Worm (Caenorhabditis elegans): ENCODE measurements around the gene Y39A1A.22.

DNA sequence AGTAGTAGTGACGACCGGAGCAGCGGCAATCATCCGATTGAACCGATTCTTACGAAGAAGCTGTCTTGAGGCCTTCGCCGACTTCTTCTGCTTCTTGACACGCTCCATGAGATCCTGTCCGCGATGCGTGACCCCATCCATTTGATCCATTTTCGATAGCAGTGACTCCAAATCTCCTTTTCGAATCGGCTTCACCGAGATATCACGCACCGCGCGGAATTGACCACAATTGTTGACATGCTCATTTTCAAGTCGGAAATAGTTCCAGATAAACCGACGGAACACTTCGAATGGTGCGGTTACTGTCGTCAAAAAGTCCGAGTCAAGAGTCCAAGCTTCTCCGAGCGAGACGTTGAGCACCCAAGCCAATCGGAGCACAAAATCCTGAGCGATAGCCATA, 3.0 kb downstream of the Y39A1A.22 start:
- no peak for TF ChIP-seq ref-2 (tag; optimal IDR thresholded peaks at IDR 0.05)
- no peak for TF ChIP-seq elt-4 (tag; optimal IDR thresholded peaks at IDR 0.05)
- no peak for TF ChIP-seq lin-11 (tag; optimal IDR thresholded peaks at IDR 0.05)
- no peak for TF ChIP-seq sox-2 (GFP tag; IDR thresholded peaks at IDR 0.05)
- TF ChIP-seq pat-9 (tag; optimal IDR thresholded peaks at IDR 0.05), result no peak
- no peak for TF ChIP-seq ahr-1 (tag; optimal IDR thresholded peaks at IDR 0.05)
- TF ChIP-seq hlh-13 (GFP tag; optimal IDR thresholded peaks at IDR 0.05), result no peak
- no peak for TF ChIP-seq pha-2 (tag; optimal IDR thresholded peaks at IDR 0.05)
